Worm (Caenorhabditis elegans) whole organism, young adult: Measurements from ENCODE around the gene Y105C5A.1268.
"Not testable (repeated sequence)": the region's sequence is repeated elsewhere in the genome, so short reads cannot be mapped to it uniquely, and the experiment has no call there.

ENCODE experiments used
- B0035.1 ChIP-seq: sonication (generic microtip); optimal IDR thresholded peaks from 2 replicates; lab custom pipeline; 2016; ENCODE audit warnings: missing genetic modification characterization, mild to moderate bottlenecking, missing compliant biosample characterization, missing genotype, missing genetic modification reagents
- F23B12.7 ChIP-seq: sonication (generic microtip); optimal IDR thresholded peaks from 2 replicates; lab custom pipeline; 2017; ENCODE audit warnings: missing genetic modification characterization, mild to moderate bottlenecking, missing compliant biosample characterization, antibody characterized with exemption, moderate library complexity; ENCODE audit not compliant: insufficient read depth
- F33H1.4 ChIP-seq: fragments of 200-800 bp; sonication (Bioruptor generic); IDR thresholded peaks from 2 replicates; pipeline ENCODE4 v1.3.6; 2022; ENCODE audit warnings: missing genetic modification reagents, missing genetic modification characterization, missing compliant biosample characterization
- F57A8.1 ChIP-seq: fragments of 200-800 bp; sonication (Bioruptor generic); optimal IDR thresholded peaks from 2 replicates; lab custom pipeline; 2018; ENCODE audit warnings: mild to moderate bottlenecking, missing genetic modification characterization, moderate library complexity, missing compliant biosample characterization
- T26A5.8 ChIP-seq: sonication (generic microtip); optimal IDR thresholded peaks from 2 replicates; lab custom pipeline; 2016; ENCODE audit warnings: missing genetic modification characterization, missing compliant biosample characterization
- aptf-3 ChIP-seq: fragments of 200-800 bp; sonication (Bioruptor generic); IDR thresholded peaks from 2 replicates; pipeline ENCODE4 v1.3.6; 2022; ENCODE audit warnings: missing genetic modification characterization, missing compliant biosample characterization
- attf-6 ChIP-seq: fragments of 200-800 bp; sonication (Bioruptor generic); IDR thresholded peaks from 2 replicates; pipeline ENCODE4 v1.3.6; 2022; ENCODE audit warnings: missing genetic modification reagents, missing genetic modification characterization, missing compliant biosample characterization
- bed-2 ChIP-seq: fragments of 200-800 bp; sonication (Bioruptor generic); IDR thresholded peaks from 2 replicates; pipeline ENCODE4 v1.3.6; 2022; ENCODE audit warnings: missing genetic modification reagents, missing genetic modification characterization, missing compliant biosample characterization
- ceh-27 ChIP-seq: fragments of 200-800 bp; sonication (Bioruptor generic); optimal IDR thresholded peaks from 2 replicates; lab custom pipeline; 2018; ENCODE audit warnings: mild to moderate bottlenecking, missing genetic modification characterization, moderate library complexity, missing compliant biosample characterization
- ceh-79 ChIP-seq: sonication (generic microtip); optimal IDR thresholded peaks from 2 replicates; lab custom pipeline; 2017; ENCODE audit warnings: mild to moderate bottlenecking, missing genetic modification characterization, missing compliant biosample characterization
- dpff-1 ChIP-seq: sonication (generic microtip); optimal IDR thresholded peaks from 2 replicates; lab custom pipeline; 2017; ENCODE audit warnings: mild to moderate bottlenecking, missing genetic modification characterization, missing compliant biosample characterization
- fkh-3 ChIP-seq: sonication (generic microtip); optimal IDR thresholded peaks from 2 replicates; lab custom pipeline; 2016; ENCODE audit warnings: mild to moderate bottlenecking, missing genetic modification characterization, missing compliant biosample characterization
- gei-17 ChIP-seq: fragments of 200-800 bp; sonication (Bioruptor generic); optimal IDR thresholded peaks from 2 replicates; lab custom pipeline; 2018; ENCODE audit warnings: mild to moderate bottlenecking, missing genetic modification characterization, missing compliant biosample characterization
- him-1 ChIP-seq: sonication (generic microtip); optimal IDR thresholded peaks from 2 replicates; lab custom pipeline; 2016; ENCODE audit warnings: missing genotype, missing genetic modification reagents, missing genetic modification characterization, missing compliant biosample characterization
- hlh-12 ChIP-seq: sonication (generic microtip); optimal IDR thresholded peaks from 2 replicates; lab custom pipeline; 2016; ENCODE audit warnings: missing genetic modification characterization, missing compliant biosample characterization
- let-607 ChIP-seq, 2 experiments: fragments of 200-800 bp in 1 of 2; sonication (Bioruptor generic) in 1 of 2; sonication (generic microtip) in 1 of 2; optimal IDR thresholded peaks; 2 replicates each; lab custom pipeline; 2016 to 2018; ENCODE audit warnings: mild to moderate bottlenecking in 2 of 2, missing compliant biosample characterization in 2 of 2, missing genetic modification characterization in 2 of 2, moderate library complexity in 2 of 2, missing genotype in 1 of 2
- lin-26 ChIP-seq: fragments of 200-800 bp; sonication (Bioruptor generic); IDR thresholded peaks from 2 replicates; pipeline ENCODE4 v1.3.6; 2022; ENCODE audit warnings: missing genetic modification reagents, missing genetic modification characterization, missing compliant biosample characterization
- lin-40 ChIP-seq: sonication (generic microtip); optimal IDR thresholded peaks from 2 replicates; lab custom pipeline; 2016; ENCODE audit warnings: missing genetic modification characterization, mild to moderate bottlenecking, missing compliant biosample characterization, missing genotype, missing genetic modification reagents
- madf-10 ChIP-seq: sonication (generic microtip); optimal IDR thresholded peaks from 2 replicates; lab custom pipeline; 2016; ENCODE audit warnings: mild to moderate bottlenecking, missing genetic modification characterization, missing compliant biosample characterization
- nhr-80 ChIP-seq: sonication (generic microtip); optimal IDR thresholded peaks from 2 replicates; lab custom pipeline; 2016; ENCODE audit warnings: missing genetic modification characterization, missing compliant biosample characterization
- snpc-1.1 ChIP-seq: sonication (generic microtip); optimal IDR thresholded peaks from 2 replicates; lab custom pipeline; 2017; ENCODE audit warnings: missing genetic modification characterization, mild to moderate bottlenecking, missing compliant biosample characterization, antibody characterized with exemption, moderate library complexity, missing genotype, missing genetic modification reagents; ENCODE audit not compliant: insufficient read depth
- snpc-4 ChIP-seq, 5 experiments: fragments of 150-350 bp in 1 of 5; sonication (generic microtip) in 4 of 5; optimal IDR thresholded peaks; 2 replicates each; lab custom pipeline; 2014 to 2018; ENCODE audit warnings: missing genetic modification characterization in 5 of 5, missing biosample characterization in 3 of 5, antibody characterized with exemption in 2 of 5, mild to moderate bottlenecking in 2 of 5, missing compliant biosample characterization in 2 of 5, missing genotype in 2 of 5, moderate library complexity in 2 of 5, missing genetic modification reagents in 1 of 5
- sptf-2 ChIP-seq: fragments of 200-800 bp; sonication (Bioruptor generic); optimal IDR thresholded peaks from 2 replicates; lab custom pipeline; 2018; ENCODE audit warnings: mild to moderate bottlenecking, missing genetic modification characterization, missing compliant biosample characterization
- tbx-9 ChIP-seq: sonication (generic microtip); optimal IDR thresholded peaks from 2 replicates; lab custom pipeline; 2016; ENCODE audit warnings: borderline replicate concordance, missing genetic modification characterization, inconsistent platforms, missing compliant biosample characterization
- unc-130 ChIP-seq: sonication (generic microtip); optimal IDR thresholded peaks from 2 replicates; lab custom pipeline; 2016; ENCODE audit warnings: missing genetic modification reagents, missing genetic modification characterization, missing compliant biosample characterization
- ztf-22 ChIP-seq: fragments of 200-800 bp; sonication (Bioruptor generic); optimal IDR thresholded peaks from 2 replicates; lab custom pipeline; 2018; ENCODE audit warnings: mild to moderate bottlenecking, missing genetic modification characterization, moderate library complexity, missing compliant biosample characterization
- ztf-26 ChIP-seq: sonication (generic microtip); optimal IDR thresholded peaks from 2 replicates; lab custom pipeline; 2017; ENCODE audit warnings: missing genetic modification characterization, missing compliant biosample characterization

Gene Y105C5A.1268

ce11 chrIV:15687825-15688224, 41.6 kb upstream of the Y105C5A.1268 start (continued):
- TF ChIP-seq let-607 (tag; optimal IDR thresholded peaks at IDR 0.05; lab: Kevin White, UChicago), result no peak
- no peak for TF ChIP-seq ceh-27
- no peak for TF ChIP-seq F33H1.4
- no peak for TF ChIP-seq F23B12.7 (tag; lab: Kevin White, UChicago)

- TF ChIP-seq ztf-22 (GFP tag; lab: Kevin White, UChicago) (no peak), attf-6 (peak; percentile 83; the same call in 1 of the 2 replicates), snpc-1.1 (no peak), lin-26 (GFP tag; lab: Robert Waterston, UW) (no peak), sptf-2 (GFP tag; lab: Kevin White, UChicago) (no peak), lin-40 (tag; lab: Kevin White, UChicago) (no peak), dpff-1 (tag; lab: Kevin White, UChicago) (no peak), snpc-4 (GFP tag; optimal IDR thresholded peaks at IDR 0.05; lab: Kevin White, UChicago) (no peak), snpc-4 (tag; optimal IDR thresholded peaks at IDR 0.05; lab: Kevin White, UChicago) (peak in 1 of 4 experiments; percentile 14), hlh-12 (no peak), aptf-3 (GFP tag; lab: Robert Waterston, UW) (no peak), tbx-9 (no peak), him-1 (tag; lab: Kevin White, UChicago) (no peak), T26A5.8 (no peak)
- TF ChIP-seq, all 124 proteins: peak for 2
These were observed 40.0 kb upstream of the Y105C5A.1268 start for ce11 chrIV:15686233-15686632.

- no peak for TF ChIP-seq ceh-79 (tag; lab: Kevin White, UChicago)
- TF ChIP-seq unc-130 (GFP tag; lab: Kevin White, UChicago), result no peak
- TF ChIP-seq attf-6, result peak; percentile 88
- TF ChIP-seq snpc-4 (GFP tag; optimal IDR thresholded peaks at IDR 0.05; lab: Kevin White, UChicago), result no peak
- peak in 1 of 4 experiments; percentile 39 for TF ChIP-seq snpc-4 (tag; optimal IDR thresholded peaks at IDR 0.05; lab: Kevin White, UChicago)
These were observed 38.3 kb upstream of the Y105C5A.1268 start for ce11 chrIV:15684521-15684920.

ce11 chrIV:15681445-15681844, 35.2 kb upstream of the Y105C5A.1268 start, which contains the start of gene Y105C5A.26:
Y105C5A.26 (minus strand) TSS chrIV:15681545.
- TF ChIP-seq bed-2; madf-10 (tag; lab: Kevin White, UChicago); F23B12.7 (tag; lab: Kevin White, UChicago): not testable (repeated sequence)

- peak; percentile 85 for TF ChIP-seq attf-6
These were observed 31.4 kb upstream of the Y105C5A.1268 start for ce11 chrIV:15677629-15678028.

ce11 chrIV:15677062-15677461, 30.8 kb upstream of the Y105C5A.1268 start:
- peak; percentile 90 for TF ChIP-seq attf-6

- no peak for TF ChIP-seq gei-17 (GFP tag; lab: Kevin White, UChicago)
- TF ChIP-seq ztf-26 (tag; lab: Kevin White, UChicago), result peak; percentile 45
- TF ChIP-seq, all 124 proteins: peak for 1
These were observed 26.7 kb upstream of the Y105C5A.1268 start for ce11 chrIV:15672994-15673393.

- no peak for TF ChIP-seq fkh-3 (tag; lab: Kevin White, UChicago)
- TF ChIP-seq snpc-4 (GFP tag; optimal IDR thresholded peaks at IDR 0.05; lab: Kevin White, UChicago), result no peak
- peak in 1 of 4 experiments; percentile 30 for TF ChIP-seq snpc-4 (tag; optimal IDR thresholded peaks at IDR 0.05; lab: Kevin White, UChicago)
- no peak for TF ChIP-seq nhr-80 (tag; lab: Kevin White, UChicago)
- no peak for TF ChIP-seq B0035.1
- TF ChIP-seq F57A8.1 (GFP tag; lab: Kevin White, UChicago), result no peak
- TF ChIP-seq attf-6, result peak; percentile 72
These were observed 12.2 kb upstream of the Y105C5A.1268 start for ce11 chrIV:15658444-15658843.
